Fruit fly (Drosophila melanogaster): Measurements from ENCODE around the gene OXA1L.

OXA1L gene

dm6 chr3L:10857515-10858023 is 28.7 kb downstream of the OXA1L start (continued):
- TF ChIP-seq CG12391 (tag; optimal IDR thresholded peaks at IDR 0.05) (peak; percentile 33), cg (GFP tag; optimal IDR thresholded peaks at IDR 0.05) (peak; percentile 90), CG17912 (GFP tag; optimal IDR thresholded peaks at IDR 0.05) (no peak), cwo (GFP tag; optimal IDR thresholded peaks at IDR 0.05) (peak; percentile 18), YL-1 (GFP tag; optimal IDR thresholded peaks at IDR 0.05) (no peak), nau (GFP tag; optimal IDR thresholded peaks at IDR 0.05) (peak; percentile 40), HLH54F (GFP tag; optimal IDR thresholded peaks at IDR 0.05) (peak; percentile 19), tio (GFP tag; optimal IDR thresholded peaks at IDR 0.05) (no peak), CG13424 (tag; optimal IDR thresholded peaks at IDR 0.05) (peak; percentile 0), gt (GFP tag; IDR thresholded peaks at IDR 0.05) (no peak), CG12219 (GFP tag; optimal IDR thresholded peaks at IDR 0.05) (peak; percentile 7), CrebB (tag; optimal IDR thresholded peaks at IDR 0.05) (peak; percentile 59), stwl (tag; optimal IDR thresholded peaks at IDR 0.05) (no peak), sima (GFP tag; optimal IDR thresholded peaks at IDR 0.05) (no peak), CG10267 (tag; optimal IDR thresholded peaks at IDR 0.05) (no peak), esg (GFP tag; conservative IDR thresholded peaks at IDR 0.05) (no peak), sug (tag; optimal IDR thresholded peaks at IDR 0.05) (peak; percentile 67), Ets65A (GFP tag) (no peak), Usf (GFP tag; optimal IDR thresholded peaks at IDR 0.05) (no peak), CG11085 (GFP tag; IDR thresholded peaks at IDR 0.05) (no peak), CG32767 (GFP tag; IDR thresholded peaks at IDR 0.05) (peak; percentile 81), Asciz (GFP tag; optimal IDR thresholded peaks at IDR 0.05) (peak; percentile 55), CG15601 (tag; optimal IDR thresholded peaks at IDR 0.05) (no peak), Awh (GFP tag; IDR thresholded peaks at IDR 0.05) (peak; percentile 57; the same call in 1 of the 2 replicates), CG11093 (GFP tag; IDR thresholded peaks at IDR 0.05) (no peak), BtbVII (GFP tag; optimal IDR thresholded peaks at IDR 0.05) (peak; percentile 21), NK7.1 (GFP tag; optimal IDR thresholded peaks at IDR 0.05) (peak; percentile 28), CG33557 (GFP tag; optimal IDR thresholded peaks at IDR 0.05) (peak; percentile 33), pan (optimal IDR thresholded peaks at IDR 0.05) (no peak), pan (GFP tag; optimal IDR thresholded peaks at IDR 0.05 in 1 of 2, IDR thresholded peaks at IDR 0.05 in 1 of 2) (peak in 1 of 2 experiments; percentile 60), Hmx (GFP tag; optimal IDR thresholded peaks at IDR 0.05) (no peak), CG9727 (GFP tag; optimal IDR thresholded peaks at IDR 0.05) (no peak), dpn (GFP tag; optimal IDR thresholded peaks at IDR 0.05) (peak in 1 of 2 experiments; percentile 16), CG12071 (GFP tag; optimal IDR thresholded peaks at IDR 0.05) (peak; percentile 26), bbx (GFP tag; IDR thresholded peaks at IDR 0.05; ENCODE audit: partially characterized antibody) (peak; percentile 74), az2 (GFP tag; optimal IDR thresholded peaks at IDR 0.05) (no peak), Side (GFP tag; optimal IDR thresholded peaks at IDR 0.05) (peak; percentile 44), amos (GFP tag; IDR thresholded peaks at IDR 0.05; ENCODE audit: partially characterized antibody) (peak; percentile 60; the same call in 1 of the 2 replicates), CG7271 (tag; optimal IDR thresholded peaks at IDR 0.05) (no peak), ab (GFP tag; optimal IDR thresholded peaks at IDR 0.05) (no peak), CG17612 (GFP tag; IDR thresholded peaks at IDR 0.05) (no peak), Dip3 (GFP tag; optimal IDR thresholded peaks at IDR 0.05) (peak; percentile 46), TFAM (GFP tag; optimal IDR thresholded peaks at IDR 0.05) (no peak), CG42726 (GFP tag; IDR thresholded peaks at IDR 0.05; ENCODE audit: partially characterized antibody) (peak; percentile 86), seq (GFP tag; IDR thresholded peaks at IDR 0.05) (peak; percentile 72), slbo (GFP tag; IDR thresholded peaks at IDR 0.05) (peak; percentile 53; the same call in 1 of the 2 replicates), CG18262 (tag; optimal IDR thresholded peaks at IDR 0.05) (no peak), CHES-1-like (GFP tag; optimal IDR thresholded peaks at IDR 0.05) (peak; percentile 7), dimm (GFP tag; IDR thresholded peaks at IDR 0.05) (no peak), Max (GFP tag; optimal IDR thresholded peaks at IDR 0.05) (peak; percentile 11), hbn (GFP tag; IDR thresholded peaks at IDR 0.05; ENCODE audit: partially characterized antibody) (no peak)
